Fruit fly (Drosophila melanogaster) whole organism, embryonic: ENCODE results near the gene PLCXD.

ENCODE experiments used
- B-H1 ChIP-seq: fragments of 200-800 bp; sonication (Bioruptor generic); IDR thresholded peaks from 3 replicates; pipeline ENCODE4 v1.3.6; 2022; ENCODE audit warnings: missing biosample characterization, missing genetic modification characterization
- CG10267 ChIP-seq: fragments of 200-800 bp; sonication (Bioruptor generic); optimal IDR thresholded peaks from 2 replicates; lab custom pipeline; 2018; ENCODE audit warnings: missing biosample characterization, mild to moderate bottlenecking, missing genetic modification characterization, moderate library complexity
- CG10959 ChIP-seq: fragments of 200-800 bp; sonication (Bioruptor generic); IDR thresholded peaks from 2 replicates; pipeline ENCODE4 v1.3.6; 2022; ENCODE audit warnings: missing biosample characterization, missing genetic modification characterization
- CG12236 ChIP-seq: fragments of 200-800 bp; sonication (Bioruptor generic); optimal IDR thresholded peaks from 2 replicates; lab custom pipeline; 2016; ENCODE audit warnings: missing biosample characterization, missing genetic modification characterization
- CG12299 ChIP-seq: fragments of 200-800 bp; sonication (Bioruptor generic); optimal IDR thresholded peaks from 2 replicates; lab custom pipeline; 2018; ENCODE audit warnings: missing biosample characterization, mild to moderate bottlenecking, missing genetic modification characterization
- CG15073 ChIP-seq: fragments of 200-800 bp; sonication (Bioruptor generic); optimal IDR thresholded peaks from 2 replicates; lab custom pipeline; 2016; ENCODE audit warnings: missing biosample characterization, missing genetic modification characterization
- CG1529 ChIP-seq: fragments of 200-800 bp; sonication (Bioruptor generic); optimal IDR thresholded peaks from 3 replicates; lab custom pipeline; 2018; ENCODE audit warnings: missing biosample characterization, missing genetic modification characterization
- CG1603 ChIP-seq: fragments of 200-800 bp; sonication (Bioruptor generic); optimal IDR thresholded peaks from 2 replicates; lab custom pipeline; 2019; ENCODE audit warnings: missing biosample characterization, mild to moderate bottlenecking, missing genetic modification characterization, moderate library complexity
- CG34376 ChIP-seq: fragments of 200-800 bp; sonication (Bioruptor generic); optimal IDR thresholded peaks from 2 replicates; lab custom pipeline; 2018; ENCODE audit warnings: missing biosample characterization, mild to moderate bottlenecking, missing genetic modification characterization
- CG4404 ChIP-seq: fragments of 200-800 bp; sonication (Bioruptor generic); IDR thresholded peaks from 2 replicates; pipeline ENCODE4 v1.3.6; 2022; ENCODE audit warnings: missing biosample characterization, missing genetic modification characterization
- CG4617 ChIP-seq: fragments of 200-800 bp; sonication (Bioruptor generic); optimal IDR thresholded peaks from 3 replicates; lab custom pipeline; 2016; ENCODE audit warnings: missing biosample characterization, missing genetic modification characterization, borderline replicate concordance
- CG6791 ChIP-seq: fragments of 200-800 bp; sonication (Bioruptor generic); IDR thresholded peaks from 3 replicates; pipeline ENCODE4 v1.3.6; 2022; ENCODE audit warnings: missing biosample characterization, missing genetic modification characterization; ENCODE audit not compliant: partially characterized antibody
- CG7963 ChIP-seq: fragments of 200-800 bp; sonication (Bioruptor generic); IDR thresholded peaks from 3 replicates; pipeline ENCODE4 v1.3.6; 2022; ENCODE audit warnings: missing biosample characterization, missing genetic modification characterization; ENCODE audit not compliant: partially characterized antibody
- CG7987 ChIP-seq: fragments of 200-800 bp; sonication (Bioruptor generic); optimal IDR thresholded peaks from 2 replicates; lab custom pipeline; 2018; ENCODE audit warnings: missing biosample characterization, mild to moderate bottlenecking, missing genetic modification characterization, moderate library complexity
- CG8388 ChIP-seq: fragments of 200-800 bp; sonication (Bioruptor generic); optimal IDR thresholded peaks from 2 replicates; lab custom pipeline; 2019; ENCODE audit warnings: missing biosample characterization, mild to moderate bottlenecking, missing genetic modification characterization, moderate library complexity
- CG9215 ChIP-seq: fragments of 200-800 bp; sonication (Bioruptor generic); IDR thresholded peaks from 2 replicates; pipeline ENCODE4 v1.3.6; 2022; ENCODE audit warnings: missing biosample characterization, missing genetic modification characterization
- CG9876 ChIP-seq: fragments of 200-800 bp; sonication (Bioruptor generic); optimal IDR thresholded peaks from 2 replicates; lab custom pipeline; 2016; ENCODE audit warnings: missing biosample characterization, missing genetic modification characterization
- E2f2 ChIP-seq: fragments of 200-800 bp; sonication (Bioruptor generic); IDR thresholded peaks from 2 replicates; pipeline ENCODE4 v1.3.6; 2022; ENCODE audit warnings: missing biosample characterization, missing genetic modification characterization
- Fer3 ChIP-seq: fragments of 200-800 bp; sonication (Bioruptor generic); optimal IDR thresholded peaks from 2 replicates; lab custom pipeline; 2018; ENCODE audit warnings: missing biosample characterization, mild to moderate bottlenecking, missing genetic modification characterization, moderate library complexity
- Jarid2 ChIP-seq: fragments of 200-800 bp; sonication (Bioruptor generic); optimal IDR thresholded peaks from 3 replicates; lab custom pipeline; 2017; ENCODE audit warnings: mild to moderate bottlenecking, missing biosample characterization, missing genetic modification reagents, missing genetic modification characterization
- MESR4 ChIP-seq: fragments of 200-800 bp; sonication (Bioruptor generic); optimal IDR thresholded peaks from 2 replicates; lab custom pipeline; 2018; ENCODE audit warnings: missing biosample characterization, mild to moderate bottlenecking, missing genetic modification characterization, moderate library complexity
- Max ChIP-seq: fragments of 200-800 bp; sonication (Bioruptor generic); optimal IDR thresholded peaks from 2 replicates; lab custom pipeline; 2016; ENCODE audit warnings: missing biosample characterization, mild to moderate bottlenecking, missing genetic modification characterization
- Med ChIP-seq: fragments of 200-800 bp; sonication (Bioruptor generic); peaks from one replicate; lab custom pipeline; 2016; ENCODE audit warnings: missing biosample characterization, missing genetic modification characterization, mild to moderate bottlenecking, inconsistent platforms, moderate library complexity
- Nf-YA ChIP-seq: fragments of 200-800 bp; sonication (Bioruptor generic); IDR thresholded peaks from 2 replicates; pipeline ENCODE4 v1.3.6; 2022; ENCODE audit warnings: missing biosample characterization, missing genetic modification characterization
- Nf-YB ChIP-seq: fragments of 200-800 bp; sonication (Bioruptor generic); optimal IDR thresholded peaks from 3 replicates; lab custom pipeline; 2019; ENCODE audit warnings: missing biosample characterization, mild to moderate bottlenecking, missing genetic modification characterization, moderate library complexity
- NfI ChIP-seq: fragments of 200-800 bp; sonication (Bioruptor generic); optimal IDR thresholded peaks from 3 replicates; lab custom pipeline; 2018; ENCODE audit warnings: missing biosample characterization, mild to moderate bottlenecking, missing genetic modification characterization, moderate library complexity
- Vsx1 ChIP-seq: fragments of 200-800 bp; sonication (Bioruptor generic); optimal IDR thresholded peaks from 2 replicates; lab custom pipeline; 2017; ENCODE audit warnings: missing biosample characterization, mild to moderate bottlenecking, missing genetic modification characterization, missing genetic modification reagents
- ac ChIP-seq: fragments of 200-800 bp; sonication (Bioruptor generic); optimal IDR thresholded peaks from 3 replicates; lab custom pipeline; 2017; ENCODE audit warnings: missing biosample characterization, mild to moderate bottlenecking, missing genetic modification characterization
- ash1 ChIP-seq: fragments of 200-800 bp; sonication (Bioruptor generic); optimal IDR thresholded peaks from 2 replicates; lab custom pipeline; 2018; ENCODE audit warnings: missing biosample characterization, mild to moderate bottlenecking, missing genetic modification characterization
- chif ChIP-seq, 2 experiments: fragments of 200-800 bp; sonication (Bioruptor generic); optimal IDR thresholded peaks; 3 replicates each; lab custom pipeline; 2016; ENCODE audit warnings: missing biosample characterization in 2 of 2, missing genetic modification characterization in 2 of 2
- cwo ChIP-seq: fragments of 200-800 bp; sonication (Bioruptor generic); optimal IDR thresholded peaks from 3 replicates; lab custom pipeline; 2017; ENCODE audit warnings: missing biosample characterization, missing genetic modification characterization, mild to moderate bottlenecking, moderate library complexity, missing genetic modification reagents
- dan ChIP-seq: fragments of 200-800 bp; sonication (Bioruptor generic); IDR thresholded peaks from 2 replicates; pipeline ENCODE4 v1.3.6; 2022; ENCODE audit warnings: missing biosample characterization, missing genetic modification characterization
- dmrt99B ChIP-seq: fragments of 200-800 bp; sonication (Bioruptor generic); optimal IDR thresholded peaks from 2 replicates; lab custom pipeline; 2018; ENCODE audit warnings: missing biosample characterization, mild to moderate bottlenecking, missing genetic modification characterization, moderate library complexity
- exex ChIP-seq: fragments of 200-800 bp; sonication (Bioruptor generic); optimal IDR thresholded peaks from 4 replicates; lab custom pipeline; 2018; ENCODE audit warnings: missing biosample characterization, mild to moderate bottlenecking, missing genetic modification characterization, moderate library complexity
- grau ChIP-seq: fragments of 200-800 bp; optimal IDR thresholded peaks from 3 replicates; lab custom pipeline; 2019; ENCODE audit warnings: missing biosample characterization, mild to moderate bottlenecking, missing genetic modification characterization, moderate library complexity
- gro ChIP-seq: fragments of 200-800 bp; sonication (Bioruptor generic); optimal IDR thresholded peaks from 2 replicates; lab custom pipeline; 2016; ENCODE audit warnings: missing biosample characterization, missing genetic modification characterization
- gsb-n ChIP-seq: fragments of 200-800 bp; sonication (Bioruptor generic); optimal IDR thresholded peaks from 3 replicates; lab custom pipeline; 2018; ENCODE audit warnings: missing biosample characterization, mild to moderate bottlenecking, missing genetic modification characterization
- h ChIP-seq: fragments of >200 bp; optimal IDR thresholded peaks from 2 replicates; lab custom pipeline; 2017
- her ChIP-seq: fragments of 200-800 bp; sonication (Bioruptor generic); optimal IDR thresholded peaks from 2 replicates; lab custom pipeline; 2016; ENCODE audit warnings: missing biosample characterization, missing genetic modification characterization
- pho ChIP-seq: fragments of 200-800 bp; sonication (Bioruptor generic); optimal IDR thresholded peaks from 2 replicates; lab custom pipeline; 2016; ENCODE audit warnings: missing biosample characterization, missing genetic modification characterization
- phol ChIP-seq: fragments of 200-800 bp; sonication (Bioruptor generic); optimal IDR thresholded peaks from 3 replicates; lab custom pipeline; 2018; ENCODE audit warnings: missing biosample characterization, mild to moderate bottlenecking, missing genetic modification characterization, moderate library complexity
- sd ChIP-seq: fragments of 200-800 bp; sonication (Bioruptor generic); optimal IDR thresholded peaks from 3 replicates; lab custom pipeline; 2018; ENCODE audit warnings: missing biosample characterization, mild to moderate bottlenecking, missing genetic modification characterization, moderate library complexity
- sens ChIP-seq: fragments of 200-800 bp; sonication (Bioruptor generic); peaks from one replicate; lab custom pipeline; 2016; ENCODE audit warnings: missing biosample characterization, missing genetic modification characterization
- so ChIP-seq: fragments of 200-800 bp; sonication (Bioruptor generic); IDR thresholded peaks from 3 replicates; pipeline ENCODE4 v1.3.6; 2022; ENCODE audit warnings: missing biosample characterization, missing genetic modification characterization
- sug ChIP-seq: fragments of 200-800 bp; optimal IDR thresholded peaks from 2 replicates; lab custom pipeline; 2019; ENCODE audit warnings: missing biosample characterization, mild to moderate bottlenecking, missing genetic modification characterization, moderate library complexity
- tll ChIP-seq, 2 experiments: fragments of 200-800 bp in 1 of 2; fragments of >200 bp in 1 of 2; sonication (Bioruptor generic) in 1 of 2; optimal IDR thresholded peaks; 2 replicates each; lab custom pipeline; 2017 to 2019; ENCODE audit warnings: missing biosample characterization in 2 of 2, missing genetic modification characterization in 2 of 2, mild to moderate bottlenecking in 1 of 2, moderate library complexity in 1 of 2
- tna ChIP-seq: fragments of 200-800 bp; sonication (Bioruptor generic); IDR thresholded peaks from 2 replicates; pipeline ENCODE4 v1.3.6; 2022; ENCODE audit warnings: missing biosample characterization, missing genetic modification characterization; ENCODE audit not compliant: partially characterized antibody
- vnd ChIP-seq: fragments of 200-800 bp; sonication (Bioruptor generic); IDR thresholded peaks from 3 replicates; pipeline ENCODE4 v1.3.6; 2022; ENCODE audit warnings: missing biosample characterization, missing genetic modification characterization; ENCODE audit not compliant: partially characterized antibody
- wek ChIP-seq: fragments of 200-800 bp; sonication (Bioruptor generic); optimal IDR thresholded peaks from 3 replicates; lab custom pipeline; 2018; ENCODE audit warnings: missing biosample characterization, mild to moderate bottlenecking, missing genetic modification characterization, moderate library complexity
- yki ChIP-seq: fragments of >200 bp; optimal IDR thresholded peaks from 3 replicates; lab custom pipeline; 2018

Gene PLCXD

DNA sequence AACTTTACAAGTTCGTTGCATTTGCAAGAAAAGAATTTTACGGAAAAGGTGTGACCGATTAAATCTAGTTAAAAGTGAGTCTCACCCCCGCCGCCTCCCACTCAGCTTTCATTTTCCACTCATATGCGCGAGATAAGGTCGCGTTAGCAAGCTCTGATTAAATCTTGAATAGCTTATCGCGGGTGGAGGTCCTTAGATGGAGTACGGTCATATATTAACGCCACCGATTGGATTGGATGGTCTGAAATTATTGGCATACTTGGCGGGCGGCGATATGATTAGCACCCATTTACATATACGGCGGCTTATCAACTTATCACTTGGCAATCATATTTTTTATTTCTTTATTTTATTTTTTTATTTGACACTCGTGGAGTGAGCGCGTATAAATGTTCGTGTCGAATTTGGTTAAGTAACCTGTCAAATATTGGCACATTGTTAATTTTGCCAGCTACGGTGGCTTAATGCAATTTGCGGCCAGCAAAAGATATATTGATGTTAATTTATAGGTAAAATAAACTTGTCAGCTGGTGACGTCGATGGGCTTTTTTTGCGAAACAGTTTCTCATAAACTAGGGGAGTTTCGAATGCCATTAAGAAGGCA lies 19.5 kb upstream of the PLCXD start (continued):
- no peak for TF ChIP-seq MESR4 (GFP tag; lab: Kevin White, UChicago)
- TF ChIP-seq CG6791 (GFP tag; lab: Robert Waterston, UW), result no peak
- TF ChIP-seq Med (GFP tag; lab: Kevin White, UChicago), result peak; percentile 45
- TF ChIP-seq dmrt99B (tag; lab: Kevin White, UChicago), result no peak
- TF ChIP-seq CG34376, result peak; percentile 69
- no peak for TF ChIP-seq CG7963 (GFP tag; lab: Robert Waterston, UW)
- no peak for TF ChIP-seq Jarid2 (GFP tag; lab: Kevin White, UChicago)
- no peak for TF ChIP-seq ash1 (GFP tag; lab: Kevin White, UChicago)
- TF ChIP-seq CG4617 (GFP tag; lab: Kevin White, UChicago), result no peak
- TF ChIP-seq B-H1 (GFP tag; lab: Robert Waterston, UW), result no peak
- TF ChIP-seq grau (tag; lab: Kevin White, UChicago), result peak; percentile 2
- TF ChIP-seq CG7987 (GFP tag; lab: Kevin White, UChicago), result no peak
- TF ChIP-seq wek, result no peak
- peak; percentile 88 for TF ChIP-seq sd (tag; lab: Kevin White, UChicago)
- TF ChIP-seq CG1603 (tag; lab: Kevin White, UChicago), result no peak
- no peak for TF ChIP-seq CG12299
- peak; percentile 25 for TF ChIP-seq Vsx1 (GFP tag; lab: Kevin White, UChicago)
- no peak for TF ChIP-seq CG9215 (GFP tag; lab: Robert Waterston, UW)
- no peak for TF ChIP-seq her (GFP tag; lab: Kevin White, UChicago)
- no peak for TF ChIP-seq CG10959 (GFP tag; lab: Robert Waterston, UW)
- TF ChIP-seq sug (tag; lab: Kevin White, UChicago), result peak; percentile 82
- TF ChIP-seq CG12236 (GFP tag; lab: Kevin White, UChicago), result no peak
- TF ChIP-seq gsb-n (tag; lab: Kevin White, UChicago), result no peak
- no peak for TF ChIP-seq tna (GFP tag; lab: Robert Waterston, UW)
- no peak for TF ChIP-seq CG4404 (GFP tag; lab: Robert Waterston, UW)
- TF ChIP-seq phol (tag; lab: Kevin White, UChicago), result no peak
- TF ChIP-seq sens (GFP tag; lab: Kevin White, UChicago), result peak; percentile 33
- TF ChIP-seq chif (GFP tag; optimal IDR thresholded peaks at IDR 0.05; lab: Kevin White, UChicago), result no peak
- TF ChIP-seq yki (lab: Kevin White, UChicago), result no peak
- TF ChIP-seq CG9876 (GFP tag; lab: Kevin White, UChicago), result no peak
- no peak for TF ChIP-seq Max (GFP tag; lab: Kevin White, UChicago)

DNA sequence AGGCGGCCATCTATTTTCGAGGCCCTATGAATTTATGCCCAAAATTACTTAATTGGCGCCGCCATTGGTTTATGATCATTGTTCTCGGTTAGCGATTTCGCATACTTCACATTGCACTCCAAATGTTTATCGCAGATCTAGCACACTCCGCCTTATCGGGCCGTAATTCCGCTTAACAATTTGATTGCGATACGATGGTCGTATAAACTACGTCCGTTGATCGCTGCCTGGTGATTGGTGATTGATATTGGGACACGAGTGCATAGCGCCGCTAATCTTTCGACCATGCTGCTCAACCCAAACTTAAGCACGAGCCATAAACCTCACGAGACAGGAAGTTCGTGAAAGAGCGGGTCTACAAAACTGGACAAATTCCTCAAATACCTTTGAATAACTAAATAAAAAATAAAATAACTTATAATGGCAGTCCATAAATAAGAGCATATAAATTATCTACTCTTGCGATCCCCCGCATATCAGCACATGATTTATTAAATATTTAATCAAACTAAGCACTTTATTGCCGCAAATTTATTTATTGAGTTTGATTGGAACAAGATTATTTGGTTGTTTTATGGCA lies 18.6 kb upstream of the PLCXD start:
- TF ChIP-seq exex (tag; lab: Kevin White, UChicago) (peak; percentile 96), tll (GFP tag; optimal IDR thresholded peaks at IDR 0.05; lab: Kevin White, UChicago) (no peak), Fer3 (tag; lab: Kevin White, UChicago) (no peak), NfI (GFP tag; lab: Kevin White, UChicago) (no peak), Med (GFP tag; lab: Kevin White, UChicago) (peak; percentile 12), h (lab: Kevin White, UChicago) (no peak), pho (GFP tag; lab: Kevin White, UChicago) (no peak), vnd (GFP tag; lab: Robert Waterston, UW) (peak; percentile 44; the same call in 1 of the 3 replicates), gro (GFP tag; lab: Kevin White, UChicago) (peak; percentile 9), CG15073 (no peak), E2f2 (GFP tag; lab: Robert Waterston, UW) (no peak), dan (GFP tag; lab: Robert Waterston, UW) (no peak), CG10267 (tag; lab: Kevin White, UChicago) (no peak), Nf-YB (GFP tag; lab: Kevin White, UChicago) (peak; percentile 58), CG8388 (GFP tag; lab: Kevin White, UChicago) (no peak), ac (no peak), so (GFP tag; lab: Robert Waterston, UW) (no peak), Nf-YA (no peak), cwo (peak; percentile 74), CG1529 (GFP tag; lab: Kevin White, UChicago) (no peak)
